In the genomic region with DNA sequence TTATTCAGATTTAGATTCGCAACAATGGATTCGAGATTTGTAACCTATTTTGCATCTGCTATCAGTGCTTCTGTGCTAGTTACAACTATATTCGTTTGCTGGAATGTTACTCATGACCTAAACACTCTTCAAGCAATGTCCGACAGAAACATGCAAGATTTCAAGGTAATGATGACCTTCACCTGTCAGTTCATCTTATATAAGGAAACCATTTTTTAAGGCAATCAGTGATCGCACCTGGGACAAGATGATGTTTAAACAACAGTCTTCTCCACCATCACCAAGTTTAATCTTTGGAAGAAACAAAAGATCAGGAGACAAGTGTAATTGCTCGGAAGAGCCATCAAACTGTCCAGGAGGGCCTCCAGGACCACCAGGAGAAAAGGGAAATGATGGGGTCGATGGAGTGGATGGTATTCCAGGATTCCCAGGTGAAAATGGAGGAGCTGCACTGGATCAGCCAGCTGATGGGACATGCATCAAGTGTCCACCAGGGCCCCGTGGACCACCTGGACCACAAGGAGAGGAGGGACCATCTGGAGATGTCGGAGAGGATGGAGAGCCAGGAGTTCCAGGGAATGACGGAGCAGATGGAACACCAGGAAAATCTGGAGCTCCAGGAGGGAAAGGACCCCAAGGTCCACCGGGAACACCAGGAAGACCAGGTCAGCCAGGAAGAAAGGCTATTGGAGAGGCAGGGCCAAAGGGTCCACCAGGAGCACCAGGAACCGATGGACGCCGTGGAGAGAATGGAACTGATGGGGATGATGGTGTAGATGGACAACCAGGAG, we compare ENCODE assay signal across 7 worm cellular contexts.
TF ChIP-seq lines count a peak whose summit lies in the region.

A gene (plus strand): TSS at position 20 of the 791 bp plus-strand sequence.

TF ChIP-seq in whole organism, L1 larva, 84 proteins besides CTCF, POLR2A, EP300 and RAD21:
- TF ChIP-seq F16B12.6 (tag; optimal IDR thresholded peaks at IDR 0.05; lab: Kevin White, UChicago) = no peak
- peak; percentile 37 for TF ChIP-seq nhr-20 (tag; optimal IDR thresholded peaks at IDR 0.05; lab: Kevin White, UChicago)
- TF ChIP-seq lin-14 (GFP tag; optimal IDR thresholded peaks at IDR 0.05; lab: Kevin White, UChicago) = peak; percentile 26
- no peak for TF ChIP-seq pax-3 (tag; optimal IDR thresholded peaks at IDR 0.05; lab: Kevin White, UChicago)
- TF ChIP-seq nhr-12 (tag; optimal IDR thresholded peaks at IDR 0.05; lab: Kevin White, UChicago) = no peak
- TF ChIP-seq nhr-71 (tag; optimal IDR thresholded peaks at IDR 0.05; lab: Kevin White, UChicago) = no peak
- no peak for TF ChIP-seq jun-1 (tag; optimal IDR thresholded peaks at IDR 0.05; lab: Kevin White, UChicago)
- TF ChIP-seq zag-1 (tag; optimal IDR thresholded peaks at IDR 0.05; lab: Kevin White, UChicago) = no peak
- peak; percentile 76 for TF ChIP-seq nhr-85 (tag; lab: Kevin White, UChicago)

TF ChIP-seq in whole organism, L2 larva, 48 proteins besides CTCF, POLR2A, EP300 and RAD21:
- no peak for TF ChIP-seq lin-13 (GFP tag; optimal IDR thresholded peaks at IDR 0.05; lab: Kevin White, UChicago)
- no peak for TF ChIP-seq nhr-77 (tag; optimal IDR thresholded peaks at IDR 0.05; lab: Kevin White, UChicago)
- TF ChIP-seq nhr-23 (tag; optimal IDR thresholded peaks at IDR 0.05; lab: Kevin White, UChicago) = no peak
- no peak for TF ChIP-seq skn-1 (tag; optimal IDR thresholded peaks at IDR 0.05; lab: Kevin White, UChicago)
- TF ChIP-seq lin-39 (tag; optimal IDR thresholded peaks at IDR 0.05; lab: Kevin White, UChicago) = no peak
- peak; percentile 40 for TF ChIP-seq nhr-25 (tag; optimal IDR thresholded peaks at IDR 0.05; lab: Kevin White, UChicago)
- TF ChIP-seq ztf-4 (tag; optimal IDR thresholded peaks at IDR 0.05; lab: Kevin White, UChicago) = no peak
- peak; percentile 9 for TF ChIP-seq sma-9 (GFP tag; optimal IDR thresholded peaks at IDR 0.05; lab: Kevin White, UChicago)
- no peak for TF ChIP-seq sma-9 (tag; optimal IDR thresholded peaks at IDR 0.05; lab: Kevin White, UChicago)
- TF ChIP-seq nhr-12 (tag; optimal IDR thresholded peaks at IDR 0.05; lab: Kevin White, UChicago) = no peak
- TF ChIP-seq lin-11 (tag; optimal IDR thresholded peaks at IDR 0.05; lab: Kevin White, UChicago) = no peak

TF ChIP-seq in whole organism, L3 larva, 47 proteins besides CTCF, POLR2A, EP300 and RAD21:
- TF ChIP-seq nhr-25 (tag; optimal IDR thresholded peaks at IDR 0.05; lab: Kevin White, UChicago) (peak; percentile 69), nhr-77 (tag; optimal IDR thresholded peaks at IDR 0.05; lab: Kevin White, UChicago) (no peak)

TF ChIP-seq in whole organism, L4 larva, 104 proteins besides CTCF, POLR2A, EP300 and RAD21:
- 0 out of 2 replicates have a peak, but pooled peaks have one; percentile 10 for TF ChIP-seq D1046.2 (GFP tag; IDR thresholded peaks at IDR 0.05; lab: Robert Waterston, UW)
- peak; percentile 91 for TF ChIP-seq set-16 (GFP tag; IDR thresholded peaks at IDR 0.05; lab: Robert Waterston, UW)
- peak in 1 of 2 experiments; percentile 82 for TF ChIP-seq unc-62 (GFP tag; optimal IDR thresholded peaks at IDR 0.05 in 1 of 2; lab: Kevin White, UChicago)
- no peak for TF ChIP-seq unc-62 (tag; optimal IDR thresholded peaks at IDR 0.05; lab: Kevin White, UChicago)
- TF ChIP-seq pha-4 (GFP tag; IDR thresholded peaks at IDR 0.05; lab: Robert Waterston, UW) = no peak
- no peak for TF ChIP-seq pha-4 (tag; optimal IDR thresholded peaks at IDR 0.05; lab: Kevin White, UChicago)
TF ChIP-seq in whole organism, L4 larva: peak in this region for 3.

TF ChIP-seq in whole organism, late embryonic, 69 proteins besides CTCF, POLR2A, EP300 and RAD21:
- TF ChIP-seq sox-2 (GFP tag; IDR thresholded peaks at IDR 0.05; lab: Robert Waterston, UW) = no peak
- TF ChIP-seq hlh-6 (tag; optimal IDR thresholded peaks at IDR 0.05; lab: Kevin White, UChicago) = peak; percentile 40

TF ChIP-seq in whole organism, midembryonic, 9 proteins besides CTCF, POLR2A, EP300 and RAD21:
- TF ChIP-seq ztf-23 (GFP tag; IDR thresholded peaks at IDR 0.05; lab: Robert Waterston, UW) (0 out of 2 replicates have a peak, but pooled peaks have one; percentile 23), ref-1 (GFP tag; conservative IDR thresholded peaks at IDR 0.05; lab: Robert Waterston, UW) (no peak)

TF ChIP-seq in whole organism, young adult, 124 proteins besides CTCF, POLR2A, EP300 and RAD21:
- TF ChIP-seq T26A5.8 (tag; optimal IDR thresholded peaks at IDR 0.05; lab: Kevin White, UChicago) (no peak), ceh-79 (tag; optimal IDR thresholded peaks at IDR 0.05; lab: Kevin White, UChicago) (no peak), hlh-12 (tag; optimal IDR thresholded peaks at IDR 0.05; lab: Kevin White, UChicago) (no peak), chd-7 (tag; optimal IDR thresholded peaks at IDR 0.05; lab: Kevin White, UChicago) (no peak), F33H1.4 (GFP tag; IDR thresholded peaks at IDR 0.05; lab: Robert Waterston, UW) (no peak), zfh-2 (GFP tag; conservative IDR thresholded peaks at IDR 0.05; lab: Robert Waterston, UW) (peak; percentile 88), sea-2 (GFP tag; IDR thresholded peaks at IDR 0.05; lab: Robert Waterston, UW) (no peak), egrh-3 (GFP tag; IDR thresholded peaks at IDR 0.05; lab: Robert Waterston, UW) (peak; percentile 68; the same call in 1 of the 2 replicates), Y79H2A.3 (GFP tag; conservative IDR thresholded peaks at IDR 0.05; lab: Robert Waterston, UW) (no peak), madf-6 (GFP tag; IDR thresholded peaks at IDR 0.05; lab: Robert Waterston, UW) (no peak), xnd-1 (tag; optimal IDR thresholded peaks at IDR 0.05; lab: Kevin White, UChicago) (no peak), mcd-1 (GFP tag; IDR thresholded peaks at IDR 0.05; lab: Robert Waterston, UW) (0 out of 2 replicates have a peak, but pooled peaks have one; percentile 13), mxl-1 (tag; optimal IDR thresholded peaks at IDR 0.05; lab: Kevin White, UChicago) (no peak), nfya-1 (tag; optimal IDR thresholded peaks at IDR 0.05; lab: Kevin White, UChicago; ENCODE audit: borderline replicate concordance, insufficient read depth) (no peak), pbrm-1 (GFP tag; IDR thresholded peaks at IDR 0.05; lab: Robert Waterston, UW) (peak; percentile 13; the same call in 1 of the 2 replicates)
